Fruit fly (Drosophila melanogaster) whole organism, embryonic: ENCODE results near the gene CG32267.

Experiments used
- ATbp ChIP-seq: fragments of 200-800 bp; sonication (Bioruptor generic); optimal IDR thresholded peaks from 2 replicates; lab custom pipeline; 2017; ENCODE audit warnings: missing biosample characterization, mild to moderate bottlenecking, missing genetic modification characterization, missing genetic modification reagents
- Aef1 ChIP-seq: fragments of 200-800 bp; sonication (Bioruptor generic); IDR thresholded peaks from 3 replicates; pipeline ENCODE4 v1.3.6; 2022; ENCODE audit warnings: missing biosample characterization, missing genetic modification characterization
- Blimp-1 ChIP-seq: fragments of 200-800 bp; sonication (Bioruptor generic); optimal IDR thresholded peaks from 3 replicates; lab custom pipeline; 2018; ENCODE audit warnings: missing biosample characterization, missing genetic modification characterization, mild to moderate bottlenecking, moderate library complexity, missing genetic modification reagents
- BtbVII ChIP-seq: fragments of 200-800 bp; sonication (Bioruptor generic); optimal IDR thresholded peaks from 3 replicates; lab custom pipeline; 2017; ENCODE audit warnings: missing biosample characterization, mild to moderate bottlenecking, missing genetic modification characterization
- CG10267 ChIP-seq: fragments of 200-800 bp; sonication (Bioruptor generic); optimal IDR thresholded peaks from 2 replicates; lab custom pipeline; 2018; ENCODE audit warnings: missing biosample characterization, mild to moderate bottlenecking, missing genetic modification characterization, moderate library complexity
- CG10366 ChIP-seq: fragments of 200-800 bp; sonication (Bioruptor generic); IDR thresholded peaks from 2 replicates; pipeline ENCODE4 v1.3.6; 2022; ENCODE audit warnings: missing biosample characterization, missing genetic modification characterization
- CG11695 ChIP-seq: fragments of 200-800 bp; sonication (Bioruptor generic); IDR thresholded peaks from 3 replicates; pipeline ENCODE4 v1.3.6; 2022; ENCODE audit warnings: missing biosample characterization, missing genetic modification characterization
- CG12236 ChIP-seq: fragments of 200-800 bp; sonication (Bioruptor generic); optimal IDR thresholded peaks from 2 replicates; lab custom pipeline; 2016; ENCODE audit warnings: missing biosample characterization, missing genetic modification characterization
- CG12744 ChIP-seq: fragments of 200-800 bp; sonication (Bioruptor generic); optimal IDR thresholded peaks from 2 replicates; lab custom pipeline; 2016; ENCODE audit warnings: missing biosample characterization, missing genetic modification characterization
- CG1602 ChIP-seq: fragments of 200-800 bp; sonication (Bioruptor generic); optimal IDR thresholded peaks from 3 replicates; lab custom pipeline; 2016; ENCODE audit warnings: missing biosample characterization, missing genetic modification characterization
- CG1603 ChIP-seq: fragments of 200-800 bp; sonication (Bioruptor generic); optimal IDR thresholded peaks from 2 replicates; lab custom pipeline; 2019; ENCODE audit warnings: missing biosample characterization, mild to moderate bottlenecking, missing genetic modification characterization, moderate library complexity
- CG18764 ChIP-seq: fragments of 200-800 bp; sonication (Bioruptor generic); optimal IDR thresholded peaks from 3 replicates; lab custom pipeline; 2016; ENCODE audit warnings: missing biosample characterization, missing genetic modification characterization
- CG2129 ChIP-seq: fragments of 200-800 bp; sonication (Bioruptor generic); IDR thresholded peaks from 2 replicates; pipeline ENCODE4 v1.3.6; 2022; ENCODE audit warnings: missing biosample characterization, missing genetic modification characterization; ENCODE audit not compliant: partially characterized antibody
- CG2678 ChIP-seq: fragments of 200-800 bp; sonication (Bioruptor generic); optimal IDR thresholded peaks from 3 replicates; lab custom pipeline; 2019; ENCODE audit warnings: missing biosample characterization, mild to moderate bottlenecking, missing genetic modification characterization, moderate library complexity
- CG2712 ChIP-seq: fragments of 200-800 bp; optimal IDR thresholded peaks from 3 replicates; lab custom pipeline; 2019; ENCODE audit warnings: missing biosample characterization, mild to moderate bottlenecking, missing genetic modification characterization, moderate library complexity
- CG30403 ChIP-seq: fragments of 200-800 bp; sonication (Bioruptor generic); optimal IDR thresholded peaks from 3 replicates; lab custom pipeline; 2016; ENCODE audit warnings: missing biosample characterization, missing genetic modification characterization
- CG31441 ChIP-seq: fragments of 200-800 bp; sonication (Bioruptor generic); IDR thresholded peaks from 2 replicates; pipeline ENCODE4 v1.3.6; 2022; ENCODE audit warnings: missing biosample characterization, missing genetic modification characterization
- CG32767 ChIP-seq: fragments of 200-800 bp; sonication (Bioruptor generic); IDR thresholded peaks from 2 replicates; pipeline ENCODE4 v1.3.6; 2022; ENCODE audit warnings: missing biosample characterization, missing genetic modification characterization
- CG4820 ChIP-seq: fragments of 200-800 bp; sonication (Bioruptor generic); optimal IDR thresholded peaks from 3 replicates; lab custom pipeline; 2016; ENCODE audit warnings: missing biosample characterization, missing genetic modification characterization
- CG6654 ChIP-seq: fragments of 200-800 bp; sonication (Bioruptor generic); optimal IDR thresholded peaks from 2 replicates; lab custom pipeline; 2017; ENCODE audit warnings: missing biosample characterization, mild to moderate bottlenecking, missing genetic modification characterization
- CG6689 ChIP-seq: fragments of 200-800 bp; sonication (Bioruptor generic); IDR thresholded peaks from 2 replicates; pipeline ENCODE4 v1.3.6; 2022; ENCODE audit warnings: missing biosample characterization, missing genetic modification characterization
- CG9437 ChIP-seq: fragments of 200-800 bp; sonication (Bioruptor generic); optimal IDR thresholded peaks from 2 replicates; lab custom pipeline; 2018; ENCODE audit warnings: missing biosample characterization, mild to moderate bottlenecking, missing genetic modification characterization
- HLH54F ChIP-seq: fragments of 200-800 bp; sonication (Bioruptor generic); optimal IDR thresholded peaks from 3 replicates; lab custom pipeline; 2016; ENCODE audit warnings: missing biosample characterization, missing genetic modification characterization
- Hmr ChIP-seq: fragments of 200-800 bp; sonication (Bioruptor generic); optimal IDR thresholded peaks from 3 replicates; lab custom pipeline; 2017; ENCODE audit warnings: mild to moderate bottlenecking, missing biosample characterization, missing genetic modification reagents, missing genetic modification characterization
- Hmx ChIP-seq: fragments of 200-800 bp; sonication (Bioruptor generic); optimal IDR thresholded peaks from 2 replicates; lab custom pipeline; 2016; ENCODE audit warnings: missing biosample characterization, missing genetic modification characterization
- Hr39 ChIP-seq: fragments of >200 bp; optimal IDR thresholded peaks from 2 replicates; lab custom pipeline; 2017
- Med ChIP-seq: fragments of 200-800 bp; sonication (Bioruptor generic); peaks from one replicate; lab custom pipeline; 2016; ENCODE audit warnings: missing biosample characterization, missing genetic modification characterization, mild to moderate bottlenecking, inconsistent platforms, moderate library complexity
- Spps ChIP-seq: fragments of 200-800 bp; sonication (Bioruptor generic); optimal IDR thresholded peaks from 2 replicates; lab custom pipeline; 2018; ENCODE audit warnings: missing biosample characterization, mild to moderate bottlenecking, missing genetic modification characterization
- Ssrp ChIP-seq: fragments of 200-800 bp; sonication (Bioruptor generic); optimal IDR thresholded peaks from 2 replicates; lab custom pipeline; 2018; ENCODE audit warnings: missing biosample characterization, mild to moderate bottlenecking, missing genetic modification characterization, moderate library complexity
- Xbp1 ChIP-seq: fragments of 200-800 bp; sonication (Bioruptor generic); optimal IDR thresholded peaks from 3 replicates; lab custom pipeline; 2016; ENCODE audit warnings: missing biosample characterization, mild to moderate bottlenecking, missing genetic modification characterization
- abd-A ChIP-seq: fragments of 200-800 bp; sonication (Bioruptor generic); optimal IDR thresholded peaks from 3 replicates; lab custom pipeline; 2019; ENCODE audit warnings: missing biosample characterization, mild to moderate bottlenecking, missing genetic modification characterization, moderate library complexity
- bsh ChIP-seq, 2 experiments: fragments of 200-800 bp; sonication (Bioruptor generic); optimal IDR thresholded peaks; 2 replicates each; lab custom pipeline; 2017 to 2018; ENCODE audit warnings: mild to moderate bottlenecking in 2 of 2, missing biosample characterization in 2 of 2, missing genetic modification characterization in 2 of 2, moderate library complexity in 1 of 2
- cg ChIP-seq: fragments of 200-800 bp; sonication (Bioruptor generic); optimal IDR thresholded peaks from 3 replicates; lab custom pipeline; 2019; ENCODE audit warnings: missing biosample characterization, mild to moderate bottlenecking, missing genetic modification characterization, moderate library complexity
- crol ChIP-seq: fragments of 200-800 bp; sonication (Bioruptor generic); IDR thresholded peaks from 2 replicates; pipeline ENCODE4 v1.3.6; 2022; ENCODE audit warnings: missing biosample characterization, missing genetic modification characterization
- eve ChIP-seq, 2 experiments: fragments of >200 bp; optimal IDR thresholded peaks; 2 replicates each; lab custom pipeline; 2017; ENCODE audit warnings: missing biosample characterization in 2 of 2, missing genetic modification characterization in 2 of 2
- inv ChIP-seq: fragments of 200-800 bp; sonication (Bioruptor generic); IDR thresholded peaks from 2 replicates; pipeline ENCODE4 v1.3.6; 2022; ENCODE audit warnings: missing biosample characterization, missing genetic modification characterization; ENCODE audit not compliant: partially characterized antibody
- lab ChIP-seq: fragments of 200-800 bp; sonication (Bioruptor generic); optimal IDR thresholded peaks from 3 replicates; lab custom pipeline; 2017; ENCODE audit warnings: missing biosample characterization, missing genetic modification characterization, mild to moderate bottlenecking, moderate library complexity, missing genetic modification reagents
- mam ChIP-seq: fragments of 200-800 bp; sonication (Bioruptor generic); optimal IDR thresholded peaks from 3 replicates; lab custom pipeline; 2016; ENCODE audit warnings: missing biosample characterization, missing genetic modification characterization
- peb ChIP-seq: fragments of 200-800 bp; sonication (Bioruptor generic); IDR thresholded peaks from 2 replicates; pipeline ENCODE4 v1.3.6; 2022; ENCODE audit warnings: missing biosample characterization, missing genetic modification characterization
- prd ChIP-seq, 3 experiments: fragments of >200 bp in 2 of 3; fragments of 200-800 bp in 1 of 3; sonication (Bioruptor generic) in 1 of 3; optimal IDR thresholded peaks in 2 of 3; IDR thresholded peaks in 1 of 3; 2 replicates in 2 of 3; 3 replicates in 1 of 3; pipeline versions ENCODE4 v1.3.6 to Lab custom; 2017 to 2022; ENCODE audit warnings: missing biosample characterization in 1 of 3, missing genetic modification characterization in 1 of 3
- row ChIP-seq: fragments of 200-800 bp; sonication (Bioruptor generic); IDR thresholded peaks from 3 replicates; pipeline ENCODE4 v1.3.6; 2022; ENCODE audit warnings: missing biosample characterization, missing genetic modification characterization
- sd ChIP-seq: fragments of 200-800 bp; sonication (Bioruptor generic); optimal IDR thresholded peaks from 3 replicates; lab custom pipeline; 2018; ENCODE audit warnings: missing biosample characterization, mild to moderate bottlenecking, missing genetic modification characterization, moderate library complexity
- stc ChIP-seq: fragments of 200-800 bp; sonication (Bioruptor generic); IDR thresholded peaks from 2 replicates; pipeline ENCODE4 v1.3.6; 2022; ENCODE audit warnings: missing biosample characterization, missing genetic modification characterization
- tna ChIP-seq: fragments of 200-800 bp; sonication (Bioruptor generic); IDR thresholded peaks from 2 replicates; pipeline ENCODE4 v1.3.6; 2022; ENCODE audit warnings: missing biosample characterization, missing genetic modification characterization; ENCODE audit not compliant: partially characterized antibody
- trem ChIP-seq: fragments of 200-800 bp; optimal IDR thresholded peaks from 3 replicates; lab custom pipeline; 2019; ENCODE audit warnings: missing biosample characterization, mild to moderate bottlenecking, missing genetic modification characterization, moderate library complexity
- ttk ChIP-seq: fragments of 200-800 bp; sonication (Bioruptor generic); IDR thresholded peaks from 2 replicates; pipeline ENCODE4 v2.1.2; 2022; ENCODE audit warnings: missing biosample characterization, missing genetic modification characterization
- unpg ChIP-seq: fragments of 200-800 bp; sonication (Bioruptor generic); optimal IDR thresholded peaks from 3 replicates; lab custom pipeline; 2018; ENCODE audit warnings: missing biosample characterization, mild to moderate bottlenecking, missing genetic modification characterization, moderate library complexity

Gene CG32267

dm6 chr3L:3485088-3485710 is 13.3 kb upstream of the CG32267 start (continued):
- TF ChIP-seq Aef1 (GFP tag; lab: Robert Waterston, UW) (no peak), Ssrp (tag; lab: Kevin White, UChicago) (peak; percentile 30), Hmr (GFP tag; lab: Kevin White, UChicago) (peak; percentile 21), trem (tag; lab: Kevin White, UChicago) (peak; percentile 27), sd (no peak), CG2712 (tag; lab: Kevin White, UChicago) (peak; percentile 69), bsh (GFP tag; optimal IDR thresholded peaks at IDR 0.05; lab: Kevin White, UChicago) (peak in 1 of 2 experiments; percentile 43), CG31441 (peak; percentile 56), lab (GFP tag; lab: Kevin White, UChicago) (peak; percentile 24), CG9437 (peak; percentile 5), HLH54F (GFP tag; lab: Kevin White, UChicago) (no peak), CG32767 (peak; percentile 51; the same call in 1 of the 2 replicates), unpg (peak; percentile 13), crol (peak; percentile 50; the same call in 1 of the 2 replicates)
- TF ChIP-seq, all 482 proteins: peak for 73

dm6 chr3L:3484553-3484952 is 12.6 kb upstream of the CG32267 start, which contains the start of gene CG43074:
TSS of gene CG43074 (minus strand) at chr3L:3484653.
- no peak for TF ChIP-seq CG10267
- TF ChIP-seq prd (optimal IDR thresholded peaks at IDR 0.05; lab: Kevin White, UChicago): no peak
- no peak for TF ChIP-seq prd (GFP tag; IDR thresholded peaks at IDR 0.05; lab: Robert Waterston, UW)
- TF ChIP-seq CG4820 (GFP tag; lab: Kevin White, UChicago): no peak
- TF ChIP-seq CG10366 (GFP tag; lab: Robert Waterston, UW): no peak
- TF ChIP-seq inv (GFP tag; lab: Robert Waterston, UW): no peak
- no peak for TF ChIP-seq tna
- TF ChIP-seq ttk (GFP tag; lab: Robert Waterston, UW): no peak
- TF ChIP-seq CG2678 (tag; lab: Kevin White, UChicago): no peak
- no peak for TF ChIP-seq CG6654 (GFP tag; lab: Kevin White, UChicago)
- no peak for TF ChIP-seq Hmx (GFP tag; lab: Kevin White, UChicago)
- TF ChIP-seq CG12236 (GFP tag; lab: Kevin White, UChicago): no peak

- TF ChIP-seq Spps (tag; lab: Kevin White, UChicago): no peak
- no peak for TF ChIP-seq CG1602 (GFP tag; lab: Kevin White, UChicago)
- no peak for TF ChIP-seq CG2129 (GFP tag; lab: Robert Waterston, UW)
- TF ChIP-seq CG30403 (GFP tag; lab: Kevin White, UChicago): peak; percentile 3
- TF ChIP-seq cg (GFP tag; lab: Kevin White, UChicago): no peak
- TF ChIP-seq Med (GFP tag; lab: Kevin White, UChicago): peak; percentile 78
- TF ChIP-seq mam (GFP tag; lab: Kevin White, UChicago): no peak
- no peak for TF ChIP-seq CG18764
- peak; percentile 51; the same call in 1 of the 3 replicates for TF ChIP-seq row (GFP tag; lab: Robert Waterston, UW)
- peak; percentile 34 for TF ChIP-seq CG2678 (tag; lab: Kevin White, UChicago)
- no peak for TF ChIP-seq CG6689 (GFP tag; lab: Robert Waterston, UW)
- no peak for TF ChIP-seq Hr39
- no peak for TF ChIP-seq Xbp1 (GFP tag; lab: Kevin White, UChicago)
- TF ChIP-seq ATbp: no peak
- no peak for TF ChIP-seq Blimp-1 (GFP tag; lab: Kevin White, UChicago)
- TF ChIP-seq peb: no peak
- peak; percentile 9 for TF ChIP-seq CG1603 (tag; lab: Kevin White, UChicago)
- no peak for TF ChIP-seq eve (GFP tag; optimal IDR thresholded peaks at IDR 0.05; lab: Kevin White, UChicago)
- peak; percentile 43; the same call in 1 of the 3 replicates for TF ChIP-seq CG11695
- peak; percentile 6 for TF ChIP-seq abd-A (tag; lab: Kevin White, UChicago)
- no peak for TF ChIP-seq CG12744
- no peak for TF ChIP-seq stc
- no peak for TF ChIP-seq BtbVII (GFP tag; lab: Kevin White, UChicago)
- peak; percentile 49 for TF ChIP-seq lab (GFP tag; lab: Kevin White, UChicago)
These were observed 7.6 kb upstream of the CG32267 start for dm6 chr3L:3479551-3479950.
